Worm (Caenorhabditis elegans): Measurements from ENCODE around the gene Y47D7A.3.

The Y47D7A.3 gene

ce11 chrV:4450523-4451089, 39.9 kb downstream of the Y47D7A.3 start, which contains the start of gene rft-2:
Gene rft-2 (minus strand): TSS chrV:4450563.
- no peak for TF ChIP-seq fkh-2 (tag; optimal IDR thresholded peaks at IDR 0.05)
- no peak for TF ChIP-seq ztf-11 (tag; optimal IDR thresholded peaks at IDR 0.05)
- no peak for TF ChIP-seq nhr-23 (tag; optimal IDR thresholded peaks at IDR 0.05)
- peak; percentile 14 for TF ChIP-seq R02D3.7 (tag; optimal IDR thresholded peaks at IDR 0.05)
- TF ChIP-seq lsy-12 (tag; optimal IDR thresholded peaks at IDR 0.05): no peak
- TF ChIP-seq ceh-82 (tag; optimal IDR thresholded peaks at IDR 0.05): no peak
- peak; percentile 85 for TF ChIP-seq pha-4 (tag; optimal IDR thresholded peaks at IDR 0.05)
- no peak for TF ChIP-seq zag-1 (tag; optimal IDR thresholded peaks at IDR 0.05)
- TF ChIP-seq hmg-11 (tag; optimal IDR thresholded peaks at IDR 0.05): peak; percentile 57
- no peak for TF ChIP-seq egl-27 (tag; optimal IDR thresholded peaks at IDR 0.05)
- no peak for TF ChIP-seq pqm-1 (tag; optimal IDR thresholded peaks at IDR 0.05)
- TF ChIP-seq nhr-43 (tag; optimal IDR thresholded peaks at IDR 0.05; ENCODE audit: poor library complexity, severe bottlenecking): no peak
- TF ChIP-seq elt-1 (tag; optimal IDR thresholded peaks at IDR 0.05): no peak
- no peak for TF ChIP-seq ceh-9 (tag; optimal IDR thresholded peaks at IDR 0.05)
- TF ChIP-seq mml-1 (tag; optimal IDR thresholded peaks at IDR 0.05): no peak
- TF ChIP-seq lin-15B (tag; optimal IDR thresholded peaks at IDR 0.05): peak; percentile 62
- TF ChIP-seq ceh-28 (tag; optimal IDR thresholded peaks at IDR 0.05): no peak
- no peak for TF ChIP-seq aly-2 (tag; optimal IDR thresholded peaks at IDR 0.05)
- peak; percentile 10 for TF ChIP-seq jun-1 (tag; optimal IDR thresholded peaks at IDR 0.05)
- TF ChIP-seq unc-39 (tag; optimal IDR thresholded peaks at IDR 0.05): no peak
- TF ChIP-seq nfya-1 (tag; optimal IDR thresholded peaks at IDR 0.05; ENCODE audit: insufficient read depth): peak; percentile 59
- TF ChIP-seq nhr-67 (tag; optimal IDR thresholded peaks at IDR 0.05): no peak
- TF ChIP-seq daf-12 (tag; optimal IDR thresholded peaks at IDR 0.05): no peak
- no peak for TF ChIP-seq ama-1 (optimal IDR thresholded peaks at IDR 0.05)
- TF ChIP-seq elt-2 (tag; optimal IDR thresholded peaks at IDR 0.05): peak; percentile 65
- no peak for TF ChIP-seq mdl-1 (tag; optimal IDR thresholded peaks at IDR 0.05)
- no peak for TF ChIP-seq nhr-25 (tag; optimal IDR thresholded peaks at IDR 0.05)
- no peak for TF ChIP-seq nhr-76 (tag; optimal IDR thresholded peaks at IDR 0.05)
- TF ChIP-seq ztf-4 (tag; optimal IDR thresholded peaks at IDR 0.05): no peak
- no peak for TF ChIP-seq elt-3 (tag; optimal IDR thresholded peaks at IDR 0.05)
- TF ChIP-seq nhr-77 (tag; optimal IDR thresholded peaks at IDR 0.05): no peak
- TF ChIP-seq lin-39 (tag; optimal IDR thresholded peaks at IDR 0.05): no peak
- TF ChIP-seq snpc-4 (tag; optimal IDR thresholded peaks at IDR 0.05): peak; percentile 52
- TF ChIP-seq ceh-16 (tag; optimal IDR thresholded peaks at IDR 0.05): no peak
- no peak for TF ChIP-seq sea-2 (GFP tag; optimal IDR thresholded peaks at IDR 0.05)
- no peak for TF ChIP-seq unc-62 (GFP tag; optimal IDR thresholded peaks at IDR 0.05)
- no peak for TF ChIP-seq ZK546.5 (tag; optimal IDR thresholded peaks at IDR 0.05)
- TF ChIP-seq nhr-28 (tag; optimal IDR thresholded peaks at IDR 0.05): no peak

- TF ChIP-seq fkh-10 (GFP tag; optimal IDR thresholded peaks at IDR 0.05) (peak; percentile 10), nhr-28 (tag; optimal IDR thresholded peaks at IDR 0.05) (no peak)
Observed at ce11 chrV:4454634-4455033, 43.9 kb downstream of the Y47D7A.3 start, which contains the start of gene gnrr-5. Gene gnrr-5 (minus strand): TSS chrV:4454734.

Measured in whole organism, L3 larva.